ENCODE assay signal across 3 worm cellular contexts in the genomic region with DNA sequence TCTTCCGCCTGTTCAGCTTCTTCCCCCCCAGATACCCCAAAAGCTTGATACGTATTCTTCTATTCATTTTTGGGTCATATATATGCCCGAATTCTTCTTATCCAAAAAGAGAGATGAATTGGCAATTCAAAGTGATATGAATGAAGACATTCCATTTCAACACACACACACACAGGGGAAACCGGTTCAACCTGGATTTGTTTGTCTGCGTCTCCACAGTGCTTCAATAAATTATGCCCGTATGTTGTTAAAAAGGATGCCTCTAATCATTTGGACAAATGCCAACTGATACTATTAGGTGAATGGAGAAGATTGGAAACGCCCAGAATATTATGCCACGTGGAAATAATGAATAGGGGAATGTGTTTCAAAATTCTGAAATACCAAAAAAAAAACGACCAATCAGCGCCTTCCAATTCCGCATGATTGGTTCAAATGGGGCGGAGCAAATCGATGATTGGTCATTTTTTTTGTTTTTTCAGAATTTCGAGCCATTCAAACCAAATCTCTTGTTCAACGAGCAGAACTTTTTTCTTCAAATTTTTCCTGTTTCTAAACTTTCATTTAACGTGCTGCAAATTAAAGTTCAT.
TF ChIP-seq lines count a peak whose summit lies in the region.

No protein-coding gene starts in this region.

TF ChIP-seq in whole organism, L1 larva, 84 proteins besides CTCF, POLR2A, EP300 and RAD21 (continued from another document):
- TF ChIP-seq mdl-1 (tag; optimal IDR thresholded peaks at IDR 0.05; lab: Kevin White, UChicago) (peak in 1 of 2 experiments; percentile 22), nhr-85 (tag; lab: Kevin White, UChicago) (peak; percentile 87), nhr-71 (tag; optimal IDR thresholded peaks at IDR 0.05; lab: Kevin White, UChicago) (peak; percentile 50), lin-35 (GFP tag; optimal IDR thresholded peaks at IDR 0.05; lab: Kevin White, UChicago) (peak in 1 of 2 experiments; percentile 41), nhr-19 (GFP tag; conservative IDR thresholded peaks at IDR 0.05; lab: Robert Waterston, UW) (0 out of 2 replicates have a peak, but pooled peaks have one; percentile 2), lin-13 (GFP tag; optimal IDR thresholded peaks at IDR 0.05; lab: Kevin White, UChicago) (no peak), elt-3 (tag; optimal IDR thresholded peaks at IDR 0.05; lab: Kevin White, UChicago) (peak in 5 of 6 experiments; percentile 47 to 90 (median 73)), ceh-8 (GFP tag; optimal IDR thresholded peaks at IDR 0.05; lab: Kevin White, UChicago) (no peak), tbx-2 (tag; optimal IDR thresholded peaks at IDR 0.05; lab: Kevin White, UChicago) (peak; percentile 3), nhr-90 (tag; optimal IDR thresholded peaks at IDR 0.05; lab: Kevin White, UChicago; ENCODE audit: poor library complexity) (peak; percentile 44), blmp-1 (tag; optimal IDR thresholded peaks at IDR 0.05; lab: Kevin White, UChicago) (peak; percentile 89), grh-1 (GFP tag; IDR thresholded peaks at IDR 0.05; lab: Robert Waterston, UW) (peak; percentile 90), lir-3 (tag; optimal IDR thresholded peaks at IDR 0.05; lab: Kevin White, UChicago; ENCODE audit: poor library complexity) (peak; percentile 12), lin-15B (tag; optimal IDR thresholded peaks at IDR 0.05; lab: Kevin White, UChicago) (no peak), ztf-4 (tag; optimal IDR thresholded peaks at IDR 0.05; lab: Kevin White, UChicago) (peak; percentile 18)

TF ChIP-seq in whole organism, L2 larva, 48 proteins besides CTCF, POLR2A, EP300 and RAD21 (continued from another document):
- TF ChIP-seq egl-27 (tag; optimal IDR thresholded peaks at IDR 0.05; lab: Kevin White, UChicago) (peak; percentile 26), C34F6.9 (tag; optimal IDR thresholded peaks at IDR 0.05; lab: Kevin White, UChicago) (no peak), elt-3 (tag; optimal IDR thresholded peaks at IDR 0.05; lab: Kevin White, UChicago) (no peak), sem-4 (tag; optimal IDR thresholded peaks at IDR 0.05; lab: Kevin White, UChicago) (peak; percentile 30)

TF ChIP-seq in whole organism, L3 larva, 47 proteins besides CTCF, POLR2A, EP300 and RAD21 (continued from another document):
- TF ChIP-seq elt-3 (tag; optimal IDR thresholded peaks at IDR 0.05; lab: Kevin White, UChicago), result peak in 2 of 3 experiments; percentile 19 to 56
- peak; percentile 82 for TF ChIP-seq nhr-25 (tag; optimal IDR thresholded peaks at IDR 0.05; lab: Kevin White, UChicago)
- TF ChIP-seq nhr-76 (tag; optimal IDR thresholded peaks at IDR 0.05; lab: Kevin White, UChicago), result no peak
- TF ChIP-seq daf-12 (tag; optimal IDR thresholded peaks at IDR 0.05; lab: Kevin White, UChicago), result no peak
- TF ChIP-seq nhr-43 (tag; optimal IDR thresholded peaks at IDR 0.05; lab: Kevin White, UChicago; ENCODE audit: poor library complexity, severe bottlenecking), result peak; percentile 84
